Fruit fly (Drosophila melanogaster) whole organism, prepupa: ENCODE data around the gene vers.
A peak's percentile ranks its signal among the peaks of the same experiment; 100 is the strongest.

Source experiments
- Blimp-1 ChIP-seq: fragments of 200-800 bp; sonication (Bioruptor generic); optimal IDR thresholded peaks from 3 replicates; lab custom pipeline; 2017; ENCODE audit warnings: missing biosample characterization, missing genetic modification characterization, mild to moderate bottlenecking, moderate library complexity, missing genetic modification reagents
- CG10631 ChIP-seq: fragments of 200-800 bp; sonication (Bioruptor generic); optimal IDR thresholded peaks from 2 replicates; lab custom pipeline; 2016; ENCODE audit warnings: missing biosample characterization, missing genetic modification characterization
- CG10669 ChIP-seq: fragments of 200-800 bp; sonication (Bioruptor generic); optimal IDR thresholded peaks from 3 replicates; lab custom pipeline; 2018; ENCODE audit warnings: missing biosample characterization, mild to moderate bottlenecking, missing genetic modification characterization, moderate library complexity
- CG11294 ChIP-seq: fragments of 200-800 bp; sonication (Bioruptor generic); IDR thresholded peaks from 2 replicates; pipeline ENCODE4 v1.3.6; 2022; ENCODE audit warnings: missing biosample characterization, missing genetic modification characterization
- CG11902 ChIP-seq: fragments of 200-800 bp; sonication (Bioruptor generic); optimal IDR thresholded peaks from 3 replicates; lab custom pipeline; 2016; ENCODE audit warnings: missing biosample characterization, missing genetic modification characterization
- CG1621 ChIP-seq: fragments of 200-800 bp; sonication (Bioruptor generic); optimal IDR thresholded peaks from 3 replicates; lab custom pipeline; 2018; ENCODE audit warnings: missing biosample characterization, mild to moderate bottlenecking, missing genetic modification characterization
- CG31627 ChIP-seq: fragments of 200-800 bp; sonication (Bioruptor generic); optimal IDR thresholded peaks from 3 replicates; lab custom pipeline; 2016; ENCODE audit warnings: missing biosample characterization, missing genetic modification characterization
- CG32006 ChIP-seq: fragments of 200-800 bp; sonication (Bioruptor generic); optimal IDR thresholded peaks from 3 replicates; lab custom pipeline; 2017; ENCODE audit warnings: missing biosample characterization, mild to moderate bottlenecking, missing genetic modification characterization
- CG34406 ChIP-seq: fragments of 200-800 bp; sonication (Bioruptor generic); optimal IDR thresholded peaks from 3 replicates; lab custom pipeline; 2016; ENCODE audit warnings: missing biosample characterization, missing genetic modification characterization
- CG3919 ChIP-seq: fragments of 200-800 bp; sonication (Bioruptor generic); optimal IDR thresholded peaks from 3 replicates; lab custom pipeline; 2016; ENCODE audit warnings: missing biosample characterization, missing genetic modification characterization
- CG4318 ChIP-seq: fragments of 200-800 bp; sonication (Bioruptor generic); optimal IDR thresholded peaks from 3 replicates; lab custom pipeline; 2017; ENCODE audit warnings: missing biosample characterization, mild to moderate bottlenecking, missing genetic modification characterization
- CG6163 ChIP-seq: fragments of 200-800 bp; sonication (Bioruptor generic); IDR thresholded peaks from 3 replicates; pipeline ENCODE4 v1.3.6; 2022; ENCODE audit warnings: missing biosample characterization, missing genetic modification characterization
- CG6276 ChIP-seq: fragments of 200-800 bp; sonication (Bioruptor generic); optimal IDR thresholded peaks from 2 replicates; lab custom pipeline; 2017; ENCODE audit warnings: missing biosample characterization, mild to moderate bottlenecking, missing genetic modification characterization
- CG6792 ChIP-seq: fragments of 200-800 bp; sonication (Bioruptor generic); optimal IDR thresholded peaks from 3 replicates; lab custom pipeline; 2016; ENCODE audit warnings: missing biosample characterization, missing genetic modification characterization
- CG6808 ChIP-seq: fragments of 200-800 bp; sonication (Bioruptor generic); optimal IDR thresholded peaks from 3 replicates; lab custom pipeline; 2017; ENCODE audit warnings: missing biosample characterization, missing genetic modification characterization, mild to moderate bottlenecking, moderate library complexity, missing genetic modification reagents
- CG6854 ChIP-seq: fragments of 200-800 bp; sonication (Bioruptor generic); optimal IDR thresholded peaks from 2 replicates; lab custom pipeline; 2017; ENCODE audit warnings: missing biosample characterization, mild to moderate bottlenecking, missing genetic modification characterization
- CG7368 ChIP-seq: fragments of 200-800 bp; sonication (Bioruptor generic); optimal IDR thresholded peaks from 3 replicates; lab custom pipeline; 2016; ENCODE audit warnings: missing biosample characterization, missing genetic modification characterization
- CG8119 ChIP-seq: fragments of 200-800 bp; sonication (Bioruptor generic); IDR thresholded peaks from 3 replicates; pipeline ENCODE4 v1.3.6; 2022; ENCODE audit warnings: missing biosample characterization, missing genetic modification characterization
- CG8319 ChIP-seq: fragments of 200-800 bp; sonication (Bioruptor generic); optimal IDR thresholded peaks from 3 replicates; lab custom pipeline; 2016; ENCODE audit warnings: missing biosample characterization, missing genetic modification characterization
- CG8632 ChIP-seq: fragments of 200-800 bp; sonication (Bioruptor generic); optimal IDR thresholded peaks from 3 replicates; lab custom pipeline; 2016; ENCODE audit warnings: missing biosample characterization, missing genetic modification characterization
- CG9139 ChIP-seq: fragments of 200-800 bp; sonication (Bioruptor generic); optimal IDR thresholded peaks from 3 replicates; lab custom pipeline; 2017; ENCODE audit warnings: missing biosample characterization, mild to moderate bottlenecking, missing genetic modification characterization
- Eip75B ChIP-seq: fragments of 200-800 bp; sonication (Bioruptor generic); optimal IDR thresholded peaks from 3 replicates; lab custom pipeline; 2016; ENCODE audit warnings: missing biosample characterization, missing genetic modification characterization
- Eip78C ChIP-seq: fragments of 200-800 bp; sonication (Bioruptor generic); peaks from one replicate; lab custom pipeline; 2016; ENCODE audit warnings: missing biosample characterization, missing genetic modification characterization
- Eip93F ChIP-seq: fragments of 200-800 bp; sonication (Bioruptor generic); optimal IDR thresholded peaks from 2 replicates; lab custom pipeline; 2016; ENCODE audit warnings: missing biosample characterization, mild to moderate bottlenecking, missing genetic modification characterization
- Ets21C ChIP-seq: fragments of 200-800 bp; sonication (Bioruptor generic); optimal IDR thresholded peaks from 3 replicates; lab custom pipeline; 2016; ENCODE audit warnings: missing biosample characterization, missing genetic modification characterization
- Ets96B ChIP-seq: fragments of 200-800 bp; optimal IDR thresholded peaks from 2 replicates; lab custom pipeline; 2019; ENCODE audit warnings: missing biosample characterization, mild to moderate bottlenecking, missing genetic modification characterization, moderate library complexity
- Gug ChIP-seq: fragments of 200-800 bp; sonication (Bioruptor generic); IDR thresholded peaks from 2 replicates; pipeline ENCODE4 v1.3.6; 2022; ENCODE audit warnings: missing biosample characterization, missing genetic modification characterization
- Hr38 ChIP-seq: sonication (Bioruptor generic); optimal IDR thresholded peaks from 2 replicates; lab custom pipeline; 2016; ENCODE audit warnings: missing biosample characterization, missing genetic modification characterization
- Hr39 ChIP-seq: fragments of 200-800 bp; sonication (Bioruptor generic); optimal IDR thresholded peaks from 2 replicates; lab custom pipeline; 2016; ENCODE audit warnings: missing biosample characterization, missing genetic modification characterization
- Hr4 ChIP-seq: fragments of 200-800 bp; sonication (Bioruptor generic); optimal IDR thresholded peaks from 3 replicates; lab custom pipeline; 2016; ENCODE audit warnings: missing biosample characterization, missing genetic modification characterization
- Met ChIP-seq: fragments of 200-800 bp; sonication (Bioruptor generic); optimal IDR thresholded peaks from 3 replicates; lab custom pipeline; 2016; ENCODE audit warnings: missing biosample characterization, missing genetic modification characterization
- OdsH ChIP-seq: fragments of 200-800 bp; sonication (Bioruptor generic); optimal IDR thresholded peaks from 3 replicates; lab custom pipeline; 2016; ENCODE audit warnings: missing biosample characterization, missing genetic modification characterization
- Smox ChIP-seq: fragments of 200-800 bp; sonication (Bioruptor generic); optimal IDR thresholded peaks from 3 replicates; lab custom pipeline; 2016; ENCODE audit warnings: missing biosample characterization, missing genetic modification characterization
- Sox102F ChIP-seq: fragments of 200-800 bp; sonication (Bioruptor generic); optimal IDR thresholded peaks from 2 replicates; lab custom pipeline; 2016; ENCODE audit warnings: missing biosample characterization, mild to moderate bottlenecking, missing genetic modification characterization
- Sox14 ChIP-seq: fragments of 200-800 bp; sonication (Bioruptor generic); optimal IDR thresholded peaks from 3 replicates; lab custom pipeline; 2016; ENCODE audit warnings: missing biosample characterization, missing genetic modification characterization
- Sox15 ChIP-seq: fragments of 200-800 bp; sonication (Bioruptor generic); optimal IDR thresholded peaks from 3 replicates; lab custom pipeline; 2016; ENCODE audit warnings: missing biosample characterization, missing genetic modification characterization
- achi ChIP-seq: fragments of 200-800 bp; sonication (Bioruptor generic); optimal IDR thresholded peaks from 3 replicates; lab custom pipeline; 2016; ENCODE audit warnings: missing biosample characterization, missing genetic modification characterization
- acj6 ChIP-seq: fragments of 200-800 bp; sonication (Bioruptor generic); optimal IDR thresholded peaks from 3 replicates; lab custom pipeline; 2016; ENCODE audit warnings: missing biosample characterization, missing genetic modification characterization
- cyc ChIP-seq: fragments of 200-800 bp; sonication (Bioruptor generic); optimal IDR thresholded peaks from 3 replicates; lab custom pipeline; 2016; ENCODE audit warnings: missing biosample characterization, missing genetic modification characterization
- dsx ChIP-seq: fragments of 200-800 bp; optimal IDR thresholded peaks from 3 replicates; lab custom pipeline; 2019; ENCODE audit warnings: missing biosample characterization, mild to moderate bottlenecking, missing genetic modification characterization, moderate library complexity; ENCODE audit not compliant: poor library complexity, severe bottlenecking
- eg ChIP-seq: fragments of 200-800 bp; sonication (Bioruptor generic); IDR thresholded peaks from 3 replicates; pipeline ENCODE4 v1.3.6; 2022; ENCODE audit warnings: missing biosample characterization, missing genetic modification characterization
- esn ChIP-seq: fragments of 200-800 bp; sonication (Bioruptor generic); optimal IDR thresholded peaks from 2 replicates; lab custom pipeline; 2016; ENCODE audit warnings: missing biosample characterization, mild to moderate bottlenecking, missing genetic modification characterization, moderate library complexity
- fd59A ChIP-seq: fragments of 200-800 bp; sonication (Bioruptor generic); optimal IDR thresholded peaks from 2 replicates; lab custom pipeline; 2017; ENCODE audit warnings: missing biosample characterization, mild to moderate bottlenecking, missing genetic modification characterization, missing genetic modification reagents
- fd85E ChIP-seq: fragments of 200-800 bp; sonication (Bioruptor generic); optimal IDR thresholded peaks from 3 replicates; lab custom pipeline; 2016; ENCODE audit warnings: missing biosample characterization, missing genetic modification characterization
- fkh ChIP-seq: fragments of 200-800 bp; sonication (Bioruptor generic); optimal IDR thresholded peaks from 3 replicates; lab custom pipeline; 2017; ENCODE audit warnings: missing biosample characterization, mild to moderate bottlenecking, missing genetic modification characterization, moderate library complexity
- lz ChIP-seq: fragments of 200-800 bp; sonication (Bioruptor generic); optimal IDR thresholded peaks from 3 replicates; lab custom pipeline; 2016; ENCODE audit warnings: missing biosample characterization, missing genetic modification characterization
- net ChIP-seq: fragments of 200-800 bp; sonication (Bioruptor generic); optimal IDR thresholded peaks from 3 replicates; lab custom pipeline; 2016; ENCODE audit warnings: missing biosample characterization, missing genetic modification characterization
- pdm3 ChIP-seq: fragments of 200-800 bp; sonication (Bioruptor generic); optimal IDR thresholded peaks from 3 replicates; lab custom pipeline; 2016; ENCODE audit warnings: missing biosample characterization, missing genetic modification characterization
- spab ChIP-seq: fragments of 200-800 bp; sonication (Bioruptor generic); optimal IDR thresholded peaks from 2 replicates; lab custom pipeline; 2017; ENCODE audit warnings: missing biosample characterization, mild to moderate bottlenecking, missing genetic modification characterization, missing genetic modification reagents
- ss ChIP-seq, 2 experiments: fragments of 200-800 bp; sonication (Bioruptor generic); optimal IDR thresholded peaks; 2 replicates in 1 of 2; 3 replicates in 1 of 2; lab custom pipeline; 2017 to 2018; ENCODE audit warnings: mild to moderate bottlenecking in 2 of 2, missing biosample characterization in 2 of 2, missing genetic modification characterization in 2 of 2, moderate library complexity in 1 of 2
- topi ChIP-seq: fragments of 200-800 bp; sonication (Bioruptor generic); optimal IDR thresholded peaks from 3 replicates; lab custom pipeline; 2016; ENCODE audit warnings: missing biosample characterization, missing genetic modification characterization
- vri ChIP-seq: fragments of 200-800 bp; sonication (Bioruptor generic); optimal IDR thresholded peaks from 3 replicates; lab custom pipeline; 2016; ENCODE audit warnings: missing biosample characterization, mild to moderate bottlenecking, missing genetic modification characterization

The vers gene

dm6 chr3L:12077348-12077747 lies 38.6 kb upstream of the vers start:
- TF ChIP-seq Smox (GFP tag; lab: Kevin White, UChicago) = peak; percentile 77
- peak; percentile 60 to 71 for TF ChIP-seq ss (GFP tag; optimal IDR thresholded peaks at IDR 0.05; lab: Kevin White, UChicago)
- TF ChIP-seq CG6808 (GFP tag; lab: Kevin White, UChicago) = peak; percentile 80
- no peak for TF ChIP-seq Hr38 (GFP tag; lab: Kevin White, UChicago)
- peak; percentile 62 for TF ChIP-seq Gug (GFP tag; lab: Robert Waterston, UW)
- TF ChIP-seq CG7368 = peak; percentile 74
- TF ChIP-seq Met = peak; percentile 79
- peak; percentile 79 for TF ChIP-seq CG8632 (GFP tag; lab: Kevin White, UChicago)
- peak; percentile 74 for TF ChIP-seq topi (GFP tag; lab: Kevin White, UChicago)
- peak; percentile 75 for TF ChIP-seq Sox102F
- peak; percentile 89 for TF ChIP-seq CG3919
- TF ChIP-seq eg (GFP tag; lab: Robert Waterston, UW) = peak; percentile 88
- peak; percentile 89 for TF ChIP-seq CG8119 (GFP tag; lab: Robert Waterston, UW)
- TF ChIP-seq CG31627 (GFP tag; lab: Kevin White, UChicago) = peak; percentile 67
- peak; percentile 82 for TF ChIP-seq Eip75B (GFP tag; lab: Kevin White, UChicago)
- peak; percentile 46 for TF ChIP-seq dsx
- TF ChIP-seq cyc = peak; percentile 71
- peak; percentile 78 for TF ChIP-seq net (GFP tag; lab: Kevin White, UChicago)
- TF ChIP-seq CG6163 (GFP tag; lab: Robert Waterston, UW) = peak; percentile 89
- peak; percentile 24 for TF ChIP-seq CG6854 (GFP tag; lab: Kevin White, UChicago)
- TF ChIP-seq vri (GFP tag; lab: Kevin White, UChicago) = peak; percentile 61
- TF ChIP-seq lz (GFP tag; lab: Kevin White, UChicago) = peak; percentile 61
- TF ChIP-seq CG8319 (GFP tag; lab: Kevin White, UChicago) = peak; percentile 68
- peak; percentile 83 for TF ChIP-seq CG6276 (GFP tag; lab: Kevin White, UChicago)
- peak; percentile 71 for TF ChIP-seq CG6792
- peak; percentile 82 for TF ChIP-seq achi
- TF ChIP-seq esn (GFP tag; lab: Kevin White, UChicago) = peak; percentile 78
- peak; percentile 62 for TF ChIP-seq CG11902 (GFP tag; lab: Kevin White, UChicago)
- TF ChIP-seq CG34406 = peak; percentile 78
- TF ChIP-seq OdsH (GFP tag; lab: Kevin White, UChicago) = peak; percentile 85
- peak; percentile 83 for TF ChIP-seq pdm3 (GFP tag; lab: Kevin White, UChicago)
- peak; percentile 54 for TF ChIP-seq CG11294 (GFP tag; lab: Robert Waterston, UW)
- TF ChIP-seq acj6 (GFP tag; lab: Kevin White, UChicago) = peak; percentile 86
- peak; percentile 88 for TF ChIP-seq CG32006 (GFP tag; lab: Kevin White, UChicago)
- TF ChIP-seq Sox15 (GFP tag; lab: Kevin White, UChicago) = peak; percentile 54
- TF ChIP-seq spab (GFP tag; lab: Kevin White, UChicago) = peak; percentile 77
- peak; percentile 89 for TF ChIP-seq Hr4 (GFP tag; lab: Kevin White, UChicago)
- peak; percentile 69 for TF ChIP-seq Hr39 (GFP tag; lab: Kevin White, UChicago)
- TF ChIP-seq CG10631 (GFP tag; lab: Kevin White, UChicago) = peak; percentile 74
- peak; percentile 24 for TF ChIP-seq fd85E (GFP tag; lab: Kevin White, UChicago)
- TF ChIP-seq Ets96B (tag; lab: Kevin White, UChicago) = peak; percentile 71
- TF ChIP-seq Eip93F (GFP tag; lab: Kevin White, UChicago) = peak; percentile 32
- peak; percentile 68 for TF ChIP-seq CG1621 (tag; lab: Kevin White, UChicago)
- TF ChIP-seq Ets21C = peak; percentile 16
- TF ChIP-seq CG9139 (GFP tag; lab: Kevin White, UChicago) = peak; percentile 54
- TF ChIP-seq fkh = no peak
- peak; percentile 75 for TF ChIP-seq CG10669
- peak; percentile 43 for TF ChIP-seq Blimp-1 (GFP tag; lab: Kevin White, UChicago)
- TF ChIP-seq Sox14 (GFP tag; lab: Kevin White, UChicago) = peak; percentile 83
- peak; percentile 59 for TF ChIP-seq CG4318 (GFP tag; lab: Kevin White, UChicago)
- peak; percentile 77 for TF ChIP-seq fd59A
- TF ChIP-seq Eip78C = peak; percentile 93
